Worm (Caenorhabditis elegans): ENCODE data around the gene C17B7.14.

- no peak for TF ChIP-seq dao-5 (tag; optimal IDR thresholded peaks at IDR 0.05)
- TF ChIP-seq him-1 (tag; optimal IDR thresholded peaks at IDR 0.05), result no peak
- no peak for TF ChIP-seq W03F9.2 (tag; optimal IDR thresholded peaks at IDR 0.05)
These were observed 37.9 kb upstream of the C17B7.14 start, which contains the start of gene C04E12.5 for ce11 chrV:3358267-3358666.

All from whole organism, L4/young adult.